Fruit fly (Drosophila melanogaster): ENCODE results near the gene CG32152.

Gene CG32152

dm6 chr3L:16164150-16165039, 20.6 kb upstream of the CG32152 start, which contains the start of gene CG5151 (continued):
- TF ChIP-seq CG11085 (GFP tag; IDR thresholded peaks at IDR 0.05), result no peak
- peak; percentile 68 for TF ChIP-seq ci (GFP tag; IDR thresholded peaks at IDR 0.05)
- TF ChIP-seq Jarid2 (GFP tag; optimal IDR thresholded peaks at IDR 0.05), result peak; percentile 87
- TF ChIP-seq Vsx1 (GFP tag; optimal IDR thresholded peaks at IDR 0.05), result no peak
- peak; percentile 4 for TF ChIP-seq sqz (GFP tag; optimal IDR thresholded peaks at IDR 0.05)
- TF ChIP-seq wek (GFP tag; optimal IDR thresholded peaks at IDR 0.05), result peak; percentile 20
- TF ChIP-seq gfzf (GFP tag; optimal IDR thresholded peaks at IDR 0.05), result no peak
- TF ChIP-seq caup (GFP tag; optimal IDR thresholded peaks at IDR 0.05; ENCODE audit: severe bottlenecking), result peak; percentile 36
- TF ChIP-seq z (GFP tag; IDR thresholded peaks at IDR 0.05), result peak; percentile 32; the same call in 1 of the 3 replicates
- peak; percentile 64 for TF ChIP-seq CG12299 (tag; optimal IDR thresholded peaks at IDR 0.05)
- TF ChIP-seq yki (optimal IDR thresholded peaks at IDR 0.05), result peak; percentile 74
- no peak for TF ChIP-seq Oli (tag; optimal IDR thresholded peaks at IDR 0.05)
- TF ChIP-seq CG33213 (GFP tag; optimal IDR thresholded peaks at IDR 0.05), result no peak
- TF ChIP-seq CG10543 (GFP tag; optimal IDR thresholded peaks at IDR 0.05), result peak; percentile 75
- TF ChIP-seq grau (tag; optimal IDR thresholded peaks at IDR 0.05), result no peak
- TF ChIP-seq CG8359 (GFP tag; optimal IDR thresholded peaks at IDR 0.05; ENCODE audit: borderline replicate concordance), result no peak
- TF ChIP-seq CG9932 (GFP tag; IDR thresholded peaks at IDR 0.05), result no peak
- peak; percentile 36 for TF ChIP-seq CG3281 (GFP tag; optimal IDR thresholded peaks at IDR 0.05)
- no peak for TF ChIP-seq D19A (tag; optimal IDR thresholded peaks at IDR 0.05)
- peak; percentile 84; the same call in 2 of the 3 replicates for TF ChIP-seq mld (GFP tag; IDR thresholded peaks at IDR 0.05; ENCODE audit: partially characterized antibody)
- TF ChIP-seq CG6765 (GFP tag; optimal IDR thresholded peaks at IDR 0.05), result peak; percentile 62
- TF ChIP-seq CG13775 (GFP tag; optimal IDR thresholded peaks at IDR 0.05), result no peak
- no peak for TF ChIP-seq Lhr (GFP tag; optimal IDR thresholded peaks at IDR 0.05)
- peak; percentile 44 for TF ChIP-seq CG9437 (GFP tag; optimal IDR thresholded peaks at IDR 0.05)
- no peak for TF ChIP-seq dm (GFP tag; optimal IDR thresholded peaks at IDR 0.05)
- TF ChIP-seq CG6813 (GFP tag; optimal IDR thresholded peaks at IDR 0.05), result no peak
- TF ChIP-seq Max (GFP tag; optimal IDR thresholded peaks at IDR 0.05), result no peak
- TF ChIP-seq CG2199 (GFP tag; IDR thresholded peaks at IDR 0.05), result no peak
- no peak for TF ChIP-seq CkIIα-i1 (GFP tag; IDR thresholded peaks at IDR 0.05)
- peak; percentile 82 for TF ChIP-seq CG7963 (GFP tag; IDR thresholded peaks at IDR 0.05; ENCODE audit: partially characterized antibody)
- TF ChIP-seq Trl (optimal IDR thresholded peaks at IDR 0.05), result peak; percentile 93 to 98
- peak; percentile 42 for TF ChIP-seq Trl (GFP tag; optimal IDR thresholded peaks at IDR 0.05)
- peak; percentile 82 for TF ChIP-seq bbx (GFP tag; IDR thresholded peaks at IDR 0.05; ENCODE audit: partially characterized antibody)
- TF ChIP-seq ato (GFP tag; IDR thresholded peaks at IDR 0.05; ENCODE audit: partially characterized antibody), result peak; percentile 88
- TF ChIP-seq crp (GFP tag; optimal IDR thresholded peaks at IDR 0.05), result no peak
- no peak for TF ChIP-seq CG1024 (GFP tag; IDR thresholded peaks at IDR 0.05)
- TF ChIP-seq Meics (GFP tag; optimal IDR thresholded peaks at IDR 0.05), result peak; percentile 28
- peak; percentile 10 for TF ChIP-seq gro (GFP tag; optimal IDR thresholded peaks at IDR 0.05)
- TF ChIP-seq corto (GFP tag; optimal IDR thresholded peaks at IDR 0.05), result peak; percentile 36
- TF ChIP-seq CG12659 (GFP tag; optimal IDR thresholded peaks at IDR 0.05), result peak; percentile 36
- TF ChIP-seq CG17829 (tag; optimal IDR thresholded peaks at IDR 0.05), result no peak
- no peak for TF ChIP-seq fu2 (GFP tag; optimal IDR thresholded peaks at IDR 0.05)
- TF ChIP-seq CG8924 (tag; optimal IDR thresholded peaks at IDR 0.05), result peak; percentile 40
- no peak for TF ChIP-seq en (GFP tag; optimal IDR thresholded peaks at IDR 0.05)
- TF ChIP-seq zen2 (GFP tag; IDR thresholded peaks at IDR 0.05; ENCODE audit: partially characterized antibody), result peak; percentile 54; the same call in 2 of the 3 replicates
- no peak for TF ChIP-seq NC2α (GFP tag; optimal IDR thresholded peaks at IDR 0.05)
- 0 out of 2 replicates have a peak, but pooled peaks have one; percentile 8 for TF ChIP-seq MBD-R2 (GFP tag; IDR thresholded peaks at IDR 0.05)
- TF ChIP-seq CG7839 (tag; optimal IDR thresholded peaks at IDR 0.05), result peak; percentile 30
